Worm (Caenorhabditis elegans): ENCODE data around the gene srgp-1.
A peak's percentile ranks its signal among the peaks of the same experiment; 100 is the strongest.

srgp-1 gene

ce11 chrIV:11582450-11583166, 12.3 kb downstream of the srgp-1 start:
- TF ChIP-seq bed-3 (GFP tag; optimal IDR thresholded peaks at IDR 0.05) (no peak), hlh-1 (tag; optimal IDR thresholded peaks at IDR 0.05) (no peak), ztf-11 (tag; optimal IDR thresholded peaks at IDR 0.05) (no peak), M03D4.4 (tag; optimal IDR thresholded peaks at IDR 0.05) (no peak), ham-2 (GFP tag; optimal IDR thresholded peaks at IDR 0.05) (no peak), nhr-2 (tag; optimal IDR thresholded peaks at IDR 0.05) (no peak), nhr-237 (tag; optimal IDR thresholded peaks at IDR 0.05) (no peak), nhr-76 (tag; optimal IDR thresholded peaks at IDR 0.05) (no peak), sem-2 (GFP tag; optimal IDR thresholded peaks at IDR 0.05) (no peak), ceh-43 (GFP tag; optimal IDR thresholded peaks at IDR 0.05) (no peak), mab-5 (tag; optimal IDR thresholded peaks at IDR 0.05) (no peak), cnd-1 (tag; optimal IDR thresholded peaks at IDR 0.05) (no peak), unc-62 (GFP tag; optimal IDR thresholded peaks at IDR 0.05) (no peak), elt-3 (tag; optimal IDR thresholded peaks at IDR 0.05) (no peak), unc-120 (tag; optimal IDR thresholded peaks at IDR 0.05; ENCODE audit: poor library complexity, severe bottlenecking) (no peak), unc-39 (tag; optimal IDR thresholded peaks at IDR 0.05) (no peak), ceh-39 (tag; optimal IDR thresholded peaks at IDR 0.05) (no peak), ces-1 (GFP tag; optimal IDR thresholded peaks at IDR 0.05) (no peak), lsy-2 (tag; optimal IDR thresholded peaks at IDR 0.05) (no peak), snpc-4 (tag; optimal IDR thresholded peaks at IDR 0.05) (no peak)

- peak; percentile 47 for TF ChIP-seq ztf-11 (tag; optimal IDR thresholded peaks at IDR 0.05)
- TF ChIP-seq drap-1 (GFP tag; optimal IDR thresholded peaks at IDR 0.05): no peak
- peak; percentile 19 for TF ChIP-seq mep-1 (tag; optimal IDR thresholded peaks at IDR 0.05)
- no peak for TF ChIP-seq nhr-76 (tag; optimal IDR thresholded peaks at IDR 0.05)
- peak; percentile 38 for TF ChIP-seq hlh-1 (tag; optimal IDR thresholded peaks at IDR 0.05)
- peak; percentile 64 for TF ChIP-seq sptf-1 (tag; optimal IDR thresholded peaks at IDR 0.05)
- TF ChIP-seq bed-3 (GFP tag; optimal IDR thresholded peaks at IDR 0.05): no peak
- no peak for TF ChIP-seq tbx-8 (GFP tag; optimal IDR thresholded peaks at IDR 0.05)
- TF ChIP-seq lin-13 (tag; optimal IDR thresholded peaks at IDR 0.05): peak; percentile 17
- TF ChIP-seq ceh-39 (tag; optimal IDR thresholded peaks at IDR 0.05): no peak
- TF ChIP-seq mls-2 (tag; optimal IDR thresholded peaks at IDR 0.05): peak; percentile 3
- peak; percentile 83 for TF ChIP-seq cnd-1 (tag; optimal IDR thresholded peaks at IDR 0.05)
- peak; percentile 72 for TF ChIP-seq ham-2 (GFP tag; optimal IDR thresholded peaks at IDR 0.05)
- TF ChIP-seq ceh-83 (GFP tag; optimal IDR thresholded peaks at IDR 0.05): peak; percentile 38
- peak; percentile 68 for TF ChIP-seq M03D4.4 (tag; optimal IDR thresholded peaks at IDR 0.05)
- no peak for TF ChIP-seq nhr-237 (tag; optimal IDR thresholded peaks at IDR 0.05)
- TF ChIP-seq elt-1 (tag; optimal IDR thresholded peaks at IDR 0.05; ENCODE audit: borderline replicate concordance, insufficient read depth): no peak
- no peak for TF ChIP-seq mab-5 (tag; optimal IDR thresholded peaks at IDR 0.05)
- TF ChIP-seq unc-39 (tag; optimal IDR thresholded peaks at IDR 0.05): no peak
These were observed 13.6 kb downstream of the srgp-1 start, which contains the start of gene F12F6.1 for ce11 chrIV:11583906-11584378. Gene F12F6.1 (plus strand): TSS chrIV:11583956.

- TF ChIP-seq ham-2 (GFP tag; optimal IDR thresholded peaks at IDR 0.05) (peak; percentile 66), blmp-1 (tag; optimal IDR thresholded peaks at IDR 0.05) (no peak)
These were observed 14.6 kb downstream of the srgp-1 start for ce11 chrIV:11584853-11585252.

- no peak for TF ChIP-seq nhr-76 (tag; optimal IDR thresholded peaks at IDR 0.05)
- no peak for TF ChIP-seq hlh-1 (tag; optimal IDR thresholded peaks at IDR 0.05)
- no peak for TF ChIP-seq elt-1 (tag; optimal IDR thresholded peaks at IDR 0.05; ENCODE audit: borderline replicate concordance, insufficient read depth)
- no peak for TF ChIP-seq unc-120 (tag; optimal IDR thresholded peaks at IDR 0.05; ENCODE audit: poor library complexity, severe bottlenecking)
- TF ChIP-seq nhr-12 (tag; optimal IDR thresholded peaks at IDR 0.05): no peak
- no peak for TF ChIP-seq ces-1 (GFP tag; optimal IDR thresholded peaks at IDR 0.05)
- no peak for TF ChIP-seq blmp-1 (tag; optimal IDR thresholded peaks at IDR 0.05)
- no peak for TF ChIP-seq nhr-28 (tag; optimal IDR thresholded peaks at IDR 0.05)
- TF ChIP-seq zip-8 (tag; optimal IDR thresholded peaks at IDR 0.05): no peak
- no peak for TF ChIP-seq ceh-39 (tag; optimal IDR thresholded peaks at IDR 0.05)
- TF ChIP-seq snpc-4 (tag; optimal IDR thresholded peaks at IDR 0.05): no peak
- no peak for TF ChIP-seq ceh-83 (GFP tag; optimal IDR thresholded peaks at IDR 0.05)
- TF ChIP-seq ztf-11 (tag; optimal IDR thresholded peaks at IDR 0.05): no peak
- no peak for TF ChIP-seq sptf-1 (tag; optimal IDR thresholded peaks at IDR 0.05)
- TF ChIP-seq flh-1 (GFP tag; optimal IDR thresholded peaks at IDR 0.05): no peak
- TF ChIP-seq tbx-8 (GFP tag; optimal IDR thresholded peaks at IDR 0.05): no peak
- no peak for TF ChIP-seq mab-5 (tag; optimal IDR thresholded peaks at IDR 0.05)
- no peak for TF ChIP-seq pha-4 (tag; optimal IDR thresholded peaks at IDR 0.05)
These were observed 16.2 kb downstream of the srgp-1 start for ce11 chrIV:11586484-11586883.
